Fruit fly (Drosophila melanogaster): ENCODE measurements around the gene CG12170.

Gene CG12170

DNA sequence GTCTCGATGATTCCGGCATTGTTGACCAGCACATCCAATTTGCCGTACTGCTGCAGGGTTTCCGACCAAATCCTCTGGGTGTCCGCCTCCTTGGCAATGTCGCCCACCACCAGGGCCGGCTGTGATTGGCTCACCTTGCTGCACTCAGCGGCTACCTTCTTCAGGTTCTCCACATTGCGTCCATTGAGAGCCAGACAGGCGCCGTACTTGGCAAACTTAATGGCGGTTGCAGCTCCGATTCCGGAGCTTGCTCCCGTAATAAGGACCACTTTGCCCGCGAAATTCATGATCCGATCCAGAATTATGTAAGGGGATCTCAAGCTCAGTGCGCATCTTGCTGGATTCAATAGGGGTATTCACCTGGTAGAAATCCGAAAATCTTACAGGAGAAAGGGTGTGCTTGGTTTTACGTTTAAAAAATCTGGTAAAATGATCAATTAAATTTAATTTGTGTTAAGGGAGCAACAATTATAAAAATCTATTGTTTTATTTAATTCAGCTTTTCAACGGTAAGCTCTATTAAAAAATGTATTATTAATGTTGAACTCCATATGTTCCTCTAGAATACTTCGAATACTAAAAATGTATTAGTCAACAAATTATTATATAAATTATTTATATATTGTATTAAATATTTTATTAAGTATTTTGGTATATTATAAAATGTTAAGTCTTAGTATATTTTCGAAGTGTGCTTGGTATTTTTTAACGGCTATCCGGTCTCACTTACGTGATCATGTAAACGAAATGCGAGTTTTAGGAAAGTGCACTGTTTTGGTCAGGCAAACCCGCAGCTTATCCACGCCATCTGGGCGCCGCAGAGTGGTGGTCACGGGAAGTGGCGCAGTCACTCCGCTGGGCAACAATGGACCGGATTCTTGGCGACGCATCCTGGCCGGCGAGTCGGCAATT, at the start of gene CG12170, which contains the start of gene CG31548 (continued):
- TF ChIP-seq CG4854 (GFP tag; optimal IDR thresholded peaks at IDR 0.05): peak; percentile 11
- peak; percentile 62 for TF ChIP-seq grau (tag; optimal IDR thresholded peaks at IDR 0.05)
- TF ChIP-seq sug (tag; optimal IDR thresholded peaks at IDR 0.05): no peak
- peak; percentile 41 for TF ChIP-seq Fer1 (GFP tag; optimal IDR thresholded peaks at IDR 0.05)
- TF ChIP-seq Usf (GFP tag; optimal IDR thresholded peaks at IDR 0.05): no peak
- no peak for TF ChIP-seq crp (GFP tag; optimal IDR thresholded peaks at IDR 0.05)
- TF ChIP-seq CG17186 (GFP tag; optimal IDR thresholded peaks at IDR 0.05): no peak
- no peak for TF ChIP-seq CG15073 (GFP tag; optimal IDR thresholded peaks at IDR 0.05)
- TF ChIP-seq BtbVII (GFP tag; optimal IDR thresholded peaks at IDR 0.05): no peak
- TF ChIP-seq CG7372 (GFP tag; IDR thresholded peaks at IDR 0.05): no peak
- no peak for TF ChIP-seq ab (GFP tag; optimal IDR thresholded peaks at IDR 0.05)
- TF ChIP-seq ATbp (GFP tag; optimal IDR thresholded peaks at IDR 0.05): no peak
- TF ChIP-seq ftz-f1 (GFP tag; optimal IDR thresholded peaks at IDR 0.05): no peak
- no peak for TF ChIP-seq yki (optimal IDR thresholded peaks at IDR 0.05)
- peak; percentile 64 for TF ChIP-seq Six4 (GFP tag; optimal IDR thresholded peaks at IDR 0.05)
- TF ChIP-seq CG2889 (GFP tag; IDR thresholded peaks at IDR 0.05): no peak
- TF ChIP-seq org-1 (GFP tag; optimal IDR thresholded peaks at IDR 0.05): no peak
- no peak for TF ChIP-seq h (optimal IDR thresholded peaks at IDR 0.05)
- TF ChIP-seq corto (GFP tag; optimal IDR thresholded peaks at IDR 0.05): no peak
- no peak for TF ChIP-seq schlank (tag; optimal IDR thresholded peaks at IDR 0.05)
- TF ChIP-seq dpn (GFP tag; optimal IDR thresholded peaks at IDR 0.05): peak; percentile 14 to 49
- peak; percentile 19; the same call in 1 of the 3 replicates for TF ChIP-seq CG3726 (GFP tag; IDR thresholded peaks at IDR 0.05)
- no peak for TF ChIP-seq ro (GFP tag; IDR thresholded peaks at IDR 0.05)
- no peak for TF ChIP-seq CG30431 (GFP tag; optimal IDR thresholded peaks at IDR 0.05)
- TF ChIP-seq CG6683 (GFP tag; optimal IDR thresholded peaks at IDR 0.05): peak; percentile 34
- no peak for TF ChIP-seq ase (GFP tag; IDR thresholded peaks at IDR 0.05)
- TF ChIP-seq CG8478 (optimal IDR thresholded peaks at IDR 0.05): no peak
- TF ChIP-seq CG8924 (tag; optimal IDR thresholded peaks at IDR 0.05): peak; percentile 65
- no peak for TF ChIP-seq CTCF (GFP tag; optimal IDR thresholded peaks at IDR 0.05)
- TF ChIP-seq CG9437 (GFP tag; optimal IDR thresholded peaks at IDR 0.05): peak; percentile 95
- peak; percentile 42 for TF ChIP-seq CG13296 (GFP tag; optimal IDR thresholded peaks at IDR 0.05)
- TF ChIP-seq H2.0 (GFP tag; IDR thresholded peaks at IDR 0.05): 0 out of 2 replicates have a peak, but pooled peaks have one; percentile 14
- peak; percentile 45 for TF ChIP-seq Fer3 (tag; optimal IDR thresholded peaks at IDR 0.05)
- no peak for TF ChIP-seq CG31365 (tag; optimal IDR thresholded peaks at IDR 0.05)
- peak; percentile 39 for TF ChIP-seq Chrac-16 (GFP tag; optimal IDR thresholded peaks at IDR 0.05)
- peak; percentile 55 for TF ChIP-seq dmrt11E (tag; optimal IDR thresholded peaks at IDR 0.05)
- peak; percentile 11 for TF ChIP-seq gro (GFP tag; optimal IDR thresholded peaks at IDR 0.05)
- 0 out of 2 replicates have a peak, but pooled peaks have one; percentile 12 for TF ChIP-seq sens-2 (GFP tag; IDR thresholded peaks at IDR 0.05)
- peak; percentile 47 for TF ChIP-seq CoRest (tag; optimal IDR thresholded peaks at IDR 0.05)
- TF ChIP-seq Trl (optimal IDR thresholded peaks at IDR 0.05): no peak
- TF ChIP-seq Trl (GFP tag; optimal IDR thresholded peaks at IDR 0.05): no peak
- no peak for TF ChIP-seq CG1603 (tag; optimal IDR thresholded peaks at IDR 0.05)
- TF ChIP-seq D19A (tag; optimal IDR thresholded peaks at IDR 0.05): peak; percentile 53
- TF ChIP-seq Asciz (GFP tag; optimal IDR thresholded peaks at IDR 0.05): no peak
- TF ChIP-seq CG11695 (GFP tag; IDR thresholded peaks at IDR 0.05): peak; percentile 66
- TF ChIP-seq CG15696 (tag; optimal IDR thresholded peaks at IDR 0.05): no peak
- no peak for TF ChIP-seq pan (optimal IDR thresholded peaks at IDR 0.05)
- TF ChIP-seq pan (GFP tag; optimal IDR thresholded peaks at IDR 0.05 in 1 of 2, IDR thresholded peaks at IDR 0.05 in 1 of 2): peak in 1 of 2 experiments; percentile 48
- no peak for TF ChIP-seq twi (tag; optimal IDR thresholded peaks at IDR 0.05)
- TF ChIP-seq p53 (GFP tag; optimal IDR thresholded peaks at IDR 0.05): no peak
- no peak for TF ChIP-seq hbn (GFP tag; IDR thresholded peaks at IDR 0.05; ENCODE audit: partially characterized antibody)
